Worm (Caenorhabditis elegans) whole organism, young adult: ENCODE data around the gene dct-16.

Experiments
- B0019.2 ChIP-seq: fragments of 200-800 bp; sonication (Bioruptor generic); conservative IDR thresholded peaks from 2 replicates; pipeline ENCODE4 v1.3.6; 2022; ENCODE audit warnings: missing genetic modification reagents, missing genetic modification characterization, missing compliant biosample characterization
- B0035.1 ChIP-seq: sonication (generic microtip); optimal IDR thresholded peaks from 2 replicates; lab custom pipeline; 2016; ENCODE audit warnings: missing genetic modification characterization, mild to moderate bottlenecking, missing compliant biosample characterization, missing genotype, missing genetic modification reagents
- B0261.1 ChIP-seq: sonication (generic microtip); optimal IDR thresholded peaks from 2 replicates; lab custom pipeline; 2016; ENCODE audit warnings: mild to moderate bottlenecking, missing genetic modification characterization, moderate library complexity, missing compliant biosample characterization
- D2030.7 ChIP-seq: fragments of 200-800 bp; sonication (Bioruptor generic); IDR thresholded peaks from 2 replicates; pipeline ENCODE4 v1.3.6; 2022; ENCODE audit warnings: missing genetic modification reagents, missing genetic modification characterization, missing compliant biosample characterization
- F10E7.11 ChIP-seq: sonication (generic microtip); optimal IDR thresholded peaks from 2 replicates; lab custom pipeline; 2017; ENCODE audit warnings: mild to moderate bottlenecking, missing genetic modification characterization, moderate library complexity, missing compliant biosample characterization
- F33H1.4 ChIP-seq: fragments of 200-800 bp; sonication (Bioruptor generic); IDR thresholded peaks from 2 replicates; pipeline ENCODE4 v1.3.6; 2022; ENCODE audit warnings: missing genetic modification reagents, missing genetic modification characterization, missing compliant biosample characterization
- F57A8.1 ChIP-seq: fragments of 200-800 bp; sonication (Bioruptor generic); optimal IDR thresholded peaks from 2 replicates; lab custom pipeline; 2018; ENCODE audit warnings: mild to moderate bottlenecking, missing genetic modification characterization, moderate library complexity, missing compliant biosample characterization
- Y56A3A.18 ChIP-seq: fragments of 200-800 bp; sonication (Bioruptor generic); IDR thresholded peaks from 2 replicates; pipeline ENCODE4 v1.3.6; 2022; ENCODE audit warnings: missing genetic modification reagents, missing genetic modification characterization, missing compliant biosample characterization
- ama-1 ChIP-seq, 3 experiments: fragments of 150-350 bp in 1 of 3; sonication (generic microtip) in 2 of 3; optimal IDR thresholded peaks; 2 replicates each; lab custom pipeline; 2014 to 2018; ENCODE audit warnings: missing biosample characterization in 2 of 3, missing genetic modification characterization in 2 of 3, missing genetic modification reagents in 2 of 3
- athp-1 ChIP-seq: sonication (generic microtip); optimal IDR thresholded peaks from 2 replicates; lab custom pipeline; 2017; ENCODE audit warnings: mild to moderate bottlenecking, missing genetic modification characterization, missing compliant biosample characterization
- attf-5 ChIP-seq: fragments of 200-800 bp; sonication (Bioruptor generic); optimal IDR thresholded peaks from 2 replicates; lab custom pipeline; 2018; ENCODE audit warnings: mild to moderate bottlenecking, missing genetic modification characterization, missing compliant biosample characterization
- ceh-40 ChIP-seq: fragments of 200-800 bp; sonication (Bioruptor generic); IDR thresholded peaks from 2 replicates; pipeline ENCODE4 v1.3.6; 2022; ENCODE audit warnings: missing genetic modification characterization, missing compliant biosample characterization
- ceh-91 ChIP-seq: fragments of 200-800 bp; sonication (Bioruptor generic); IDR thresholded peaks from 2 replicates; pipeline ENCODE4 v1.3.6; 2022; ENCODE audit warnings: missing genetic modification reagents, missing genetic modification characterization, missing compliant biosample characterization
- die-1 ChIP-seq: sonication (generic microtip); optimal IDR thresholded peaks from 2 replicates; lab custom pipeline; 2016; ENCODE audit warnings: missing genotype, mild to moderate bottlenecking, missing genetic modification characterization, missing compliant biosample characterization
- efl-1 ChIP-seq: fragments of 150-350 bp; optimal IDR thresholded peaks from 2 replicates; lab custom pipeline; 2014; ENCODE audit warnings: missing biosample characterization, missing genetic modification reagents, missing genetic modification characterization
- ekl-4 ChIP-seq: fragments of 200-800 bp; sonication (Bioruptor generic); IDR thresholded peaks from 2 replicates; pipeline ENCODE4 v1.3.6; 2022; ENCODE audit warnings: missing genetic modification reagents, missing genetic modification characterization, missing compliant biosample characterization
- hlh-12 ChIP-seq: sonication (generic microtip); optimal IDR thresholded peaks from 2 replicates; lab custom pipeline; 2016; ENCODE audit warnings: missing genetic modification characterization, missing compliant biosample characterization
- hlh-26 ChIP-seq: fragments of 200-800 bp; sonication (Bioruptor generic); conservative IDR thresholded peaks from 2 replicates; pipeline ENCODE4 v1.3.6; 2022; ENCODE audit warnings: missing genetic modification reagents, missing genetic modification characterization, missing compliant biosample characterization
- hrde-1 ChIP-seq: sonication (generic microtip); optimal IDR thresholded peaks from 2 replicates; lab custom pipeline; 2016; ENCODE audit warnings: missing genetic modification characterization, mild to moderate bottlenecking, missing compliant biosample characterization, moderate library complexity, missing genotype, missing genetic modification reagents, borderline replicate concordance
- lag-1 ChIP-seq: fragments of 200-800 bp; sonication (Bioruptor generic); IDR thresholded peaks from 2 replicates; pipeline ENCODE4 v1.3.6; 2022; ENCODE audit warnings: missing genetic modification reagents, missing genetic modification characterization, missing compliant biosample characterization
- let-607 ChIP-seq, 2 experiments: fragments of 200-800 bp in 1 of 2; sonication (Bioruptor generic) in 1 of 2; sonication (generic microtip) in 1 of 2; optimal IDR thresholded peaks; 2 replicates each; lab custom pipeline; 2016 to 2018; ENCODE audit warnings: mild to moderate bottlenecking in 2 of 2, missing compliant biosample characterization in 2 of 2, missing genetic modification characterization in 2 of 2, moderate library complexity in 2 of 2, missing genotype in 1 of 2
- lin-26 ChIP-seq: fragments of 200-800 bp; sonication (Bioruptor generic); IDR thresholded peaks from 2 replicates; pipeline ENCODE4 v1.3.6; 2022; ENCODE audit warnings: missing genetic modification reagents, missing genetic modification characterization, missing compliant biosample characterization
- lin-35 ChIP-seq, 3 experiments: fragments of 150-350 bp in 2 of 3; sonication (generic microtip) in 1 of 3; optimal IDR thresholded peaks; 2 replicates each; lab custom pipeline; 2014 to 2018; ENCODE audit warnings: missing biosample characterization in 3 of 3, missing genetic modification characterization in 3 of 3, missing genetic modification reagents in 3 of 3
- lin-40 ChIP-seq: sonication (generic microtip); optimal IDR thresholded peaks from 2 replicates; lab custom pipeline; 2016; ENCODE audit warnings: missing genetic modification characterization, mild to moderate bottlenecking, missing compliant biosample characterization, missing genotype, missing genetic modification reagents
- lsl-1 ChIP-seq: fragments of 200-800 bp; sonication (Bioruptor generic); optimal IDR thresholded peaks from 2 replicates; lab custom pipeline; 2018; ENCODE audit warnings: mild to moderate bottlenecking, missing genetic modification characterization, moderate library complexity, missing compliant biosample characterization
- madf-6 ChIP-seq: fragments of 200-800 bp; sonication (Bioruptor generic); IDR thresholded peaks from 2 replicates; pipeline ENCODE4 v1.3.6; 2022; ENCODE audit warnings: missing genetic modification reagents, missing genetic modification characterization, missing compliant biosample characterization
- madf-8 ChIP-seq: fragments of 200-800 bp; sonication (Bioruptor generic); conservative IDR thresholded peaks from 2 replicates; pipeline ENCODE4 v1.3.6; 2022; ENCODE audit warnings: missing genetic modification reagents, missing genetic modification characterization, missing compliant biosample characterization
- mel-28 ChIP-seq: sonication (generic microtip); optimal IDR thresholded peaks from 2 replicates; lab custom pipeline; 2016; ENCODE audit warnings: borderline replicate concordance, mild to moderate bottlenecking, missing genetic modification characterization, missing compliant biosample characterization
- nfya-2 ChIP-seq: fragments of 200-800 bp; sonication (Bioruptor generic); IDR thresholded peaks from 2 replicates; pipeline ENCODE4 v1.3.6; 2022; ENCODE audit warnings: missing genetic modification reagents, missing genetic modification characterization, missing compliant biosample characterization
- nfyb-1 ChIP-seq: fragments of 200-800 bp; sonication (Bioruptor generic); IDR thresholded peaks from 2 replicates; pipeline ENCODE4 v1.3.6; 2022; ENCODE audit warnings: missing genetic modification reagents, missing genetic modification characterization, missing compliant biosample characterization
- sea-2 ChIP-seq: fragments of 200-800 bp; sonication (Bioruptor generic); IDR thresholded peaks from 2 replicates; pipeline ENCODE4 v1.3.6; 2022; ENCODE audit warnings: missing genetic modification characterization, missing compliant biosample characterization
- snpc-1.1 ChIP-seq: sonication (generic microtip); optimal IDR thresholded peaks from 2 replicates; lab custom pipeline; 2017; ENCODE audit warnings: missing genetic modification characterization, mild to moderate bottlenecking, missing compliant biosample characterization, antibody characterized with exemption, moderate library complexity, missing genotype, missing genetic modification reagents; ENCODE audit not compliant: insufficient read depth
- tbx-9 ChIP-seq: sonication (generic microtip); optimal IDR thresholded peaks from 2 replicates; lab custom pipeline; 2016; ENCODE audit warnings: borderline replicate concordance, missing genetic modification characterization, inconsistent platforms, missing compliant biosample characterization
- xnd-1 ChIP-seq: sonication (generic microtip); optimal IDR thresholded peaks from 2 replicates; lab custom pipeline; 2016; ENCODE audit warnings: missing genotype, missing genetic modification reagents, missing genetic modification characterization, missing compliant biosample characterization
- zfh-2 ChIP-seq: fragments of 200-800 bp; sonication (Bioruptor generic); conservative IDR thresholded peaks from 2 replicates; pipeline ENCODE4 v1.3.6; 2022; ENCODE audit warnings: missing genetic modification reagents, missing genetic modification characterization, missing compliant biosample characterization
- ztf-3 ChIP-seq: fragments of 200-800 bp; sonication (Bioruptor generic); optimal IDR thresholded peaks from 2 replicates; lab custom pipeline; 2018; ENCODE audit warnings: mild to moderate bottlenecking, missing genetic modification characterization, missing compliant biosample characterization

The dct-16 gene

ce11 chrV:20476514-20476913, 22.3 kb downstream of the dct-16 start:
- peak; percentile 62 for TF ChIP-seq ceh-91 (GFP tag; lab: Robert Waterston, UW)
- no peak for TF ChIP-seq F57A8.1
- peak; percentile 80 for TF ChIP-seq xnd-1 (tag; lab: Kevin White, UChicago)
- peak; percentile 35 for TF ChIP-seq efl-1 (GFP tag; lab: Kevin White, UChicago)
- TF ChIP-seq Y56A3A.18: no peak
- TF ChIP-seq nfya-2 (GFP tag; lab: Robert Waterston, UW): no peak
- TF ChIP-seq ceh-40: no peak
- peak; percentile 56 for TF ChIP-seq madf-8
- peak; percentile 85 for TF ChIP-seq lsl-1 (GFP tag; lab: Kevin White, UChicago)
- peak; percentile 88 for TF ChIP-seq F33H1.4
- no peak for TF ChIP-seq F10E7.11 (tag; lab: Kevin White, UChicago)
- no peak for TF ChIP-seq lin-35 (GFP tag; optimal IDR thresholded peaks at IDR 0.05; lab: Kevin White, UChicago)
- peak; percentile 89 for TF ChIP-seq madf-6 (GFP tag; lab: Robert Waterston, UW)
- peak; percentile 73 for TF ChIP-seq D2030.7 (GFP tag; lab: Robert Waterston, UW)
- TF ChIP-seq sea-2 (GFP tag; lab: Robert Waterston, UW): no peak

- TF ChIP-seq mel-28 (tag; lab: Kevin White, UChicago): no peak
- no peak for TF ChIP-seq hlh-12
- no peak for TF ChIP-seq lin-40
- no peak for TF ChIP-seq snpc-1.1 (tag; lab: Kevin White, UChicago)
- no peak for TF ChIP-seq lin-26 (GFP tag; lab: Robert Waterston, UW)
- TF ChIP-seq tbx-9 (tag; lab: Kevin White, UChicago): no peak
- no peak for TF ChIP-seq B0019.2 (GFP tag; lab: Robert Waterston, UW)
- TF ChIP-seq B0035.1: no peak
- TF ChIP-seq ama-1 (optimal IDR thresholded peaks at IDR 0.05; lab: Kevin White, UChicago): no peak
- no peak for TF ChIP-seq ama-1 (GFP tag; optimal IDR thresholded peaks at IDR 0.05; lab: Kevin White, UChicago)
- TF ChIP-seq F33H1.4: no peak
- TF ChIP-seq let-607 (tag; optimal IDR thresholded peaks at IDR 0.05; lab: Kevin White, UChicago): no peak
- TF ChIP-seq nfyb-1 (GFP tag; lab: Robert Waterston, UW): no peak
- no peak for TF ChIP-seq hrde-1
- TF ChIP-seq, all 124 proteins: peak for 0
Measured at ce11 chrV:20475830-20476229, 23.0 kb downstream of the dct-16 start, which contains the start of gene B0250.7. Gene B0250.7 (minus strand): TSS chrV:20476061.

- TF ChIP-seq attf-5 (GFP tag; lab: Kevin White, UChicago) (no peak), ztf-3 (no peak), ekl-4 (GFP tag; lab: Robert Waterston, UW) (no peak), B0019.2 (GFP tag; lab: Robert Waterston, UW) (no peak), athp-1 (tag; lab: Kevin White, UChicago) (no peak), zfh-2 (GFP tag; lab: Robert Waterston, UW) (no peak), lag-1 (GFP tag; lab: Robert Waterston, UW) (no peak), die-1 (tag; lab: Kevin White, UChicago) (no peak), B0261.1 (tag; lab: Kevin White, UChicago) (no peak), hlh-26 (GFP tag; lab: Robert Waterston, UW) (no peak)
- TF ChIP-seq, all 124 proteins: peak for 0
Measured at ce11 chrV:20475029-20475428, 23.8 kb downstream of the dct-16 start.
